Worm (Caenorhabditis elegans) whole organism, L3 larva: ENCODE data around the gene T09A5.5.

ENCODE experiments used
- R02D3.7 ChIP-seq: fragments of 150-350 bp; optimal IDR thresholded peaks from 2 replicates; lab custom pipeline; 2014; ENCODE audit warnings: missing biosample characterization, missing genetic modification characterization
- ZK546.5 ChIP-seq: sonication (generic microtip); optimal IDR thresholded peaks from 2 replicates; lab custom pipeline; 2017; ENCODE audit warnings: missing biosample characterization, missing genetic modification characterization
- aly-2 ChIP-seq: fragments of 150-350 bp; optimal IDR thresholded peaks from 2 replicates; lab custom pipeline; 2014; ENCODE audit warnings: missing biosample characterization, missing genetic modification characterization
- ama-1 ChIP-seq: fragments of 150-350 bp; optimal IDR thresholded peaks from 2 replicates; lab custom pipeline; 2018
- ceh-16 ChIP-seq: sonication (generic microtip); optimal IDR thresholded peaks from 2 replicates; lab custom pipeline; 2017; ENCODE audit warnings: missing biosample characterization, missing genetic modification characterization
- ceh-28 ChIP-seq: fragments of 150-350 bp; optimal IDR thresholded peaks from 2 replicates; lab custom pipeline; 2014; ENCODE audit warnings: missing biosample characterization, missing genetic modification reagents, missing genetic modification characterization
- ceh-82 ChIP-seq: fragments of 150-350 bp; optimal IDR thresholded peaks from 2 replicates; lab custom pipeline; 2014; ENCODE audit warnings: missing biosample characterization, missing genetic modification characterization
- ceh-9 ChIP-seq: sonication (generic microtip); optimal IDR thresholded peaks from 2 replicates; lab custom pipeline; 2018; ENCODE audit warnings: missing biosample characterization, missing genetic modification characterization
- daf-12 ChIP-seq: fragments of 150-350 bp; optimal IDR thresholded peaks from 2 replicates; lab custom pipeline; 2014; ENCODE audit warnings: missing biosample characterization, missing genetic modification reagents, missing genetic modification characterization
- egl-27 ChIP-seq: sonication (generic microtip); optimal IDR thresholded peaks from 4 replicates; lab custom pipeline; 2017; ENCODE audit warnings: missing biosample characterization, missing genetic modification reagents, missing genetic modification characterization
- elt-1 ChIP-seq: fragments of 150-350 bp; optimal IDR thresholded peaks from 2 replicates; lab custom pipeline; 2014; ENCODE audit warnings: missing biosample characterization, missing genetic modification characterization
- elt-2 ChIP-seq: sonication (generic microtip); optimal IDR thresholded peaks from 2 replicates; lab custom pipeline; 2016; ENCODE audit warnings: missing genetic modification reagents, mild to moderate bottlenecking, missing genetic modification characterization, missing compliant biosample characterization
- elt-3 ChIP-seq, 3 experiments: fragments of 150-350 bp in 1 of 3; sonication (generic microtip) in 2 of 3; optimal IDR thresholded peaks; 2 replicates in 2 of 3; 4 replicates in 1 of 3; lab custom pipeline; 2014 to 2017; ENCODE audit warnings: missing biosample characterization in 3 of 3, missing genetic modification characterization in 3 of 3
- eor-1 ChIP-seq, 2 experiments: fragments of 150-350 bp; optimal IDR thresholded peaks; 2 replicates each; lab custom pipeline; 2014 to 2018; ENCODE audit warnings: missing biosample characterization in 2 of 2, missing genetic modification characterization in 2 of 2
- fkh-10 ChIP-seq: sonication (generic microtip); optimal IDR thresholded peaks from 2 replicates; lab custom pipeline; 2017; ENCODE audit warnings: missing biosample characterization, missing genetic modification reagents, missing genetic modification characterization
- fos-1 ChIP-seq: fragments of 150-350 bp; optimal IDR thresholded peaks from 2 replicates; lab custom pipeline; 2014; ENCODE audit warnings: missing biosample characterization, missing genetic modification characterization
- jun-1 ChIP-seq: fragments of 150-350 bp; optimal IDR thresholded peaks from 2 replicates; lab custom pipeline; 2014; ENCODE audit warnings: missing biosample characterization, missing genetic modification reagents, missing genetic modification characterization
- lin-15B ChIP-seq: fragments of 150-350 bp; optimal IDR thresholded peaks from 2 replicates; lab custom pipeline; 2014; ENCODE audit warnings: missing biosample characterization, missing genetic modification characterization
- lin-39 ChIP-seq: fragments of 150-350 bp; optimal IDR thresholded peaks from 2 replicates; lab custom pipeline; 2018; ENCODE audit warnings: missing biosample characterization, missing genetic modification reagents, missing genetic modification characterization
- lsy-12 ChIP-seq: sonication (generic microtip); optimal IDR thresholded peaks from 2 replicates; lab custom pipeline; 2016; ENCODE audit warnings: mild to moderate bottlenecking, missing genetic modification characterization, missing compliant biosample characterization
- mdl-1 ChIP-seq: fragments of 150-350 bp; optimal IDR thresholded peaks from 2 replicates; lab custom pipeline; 2014; ENCODE audit warnings: missing biosample characterization, missing genetic modification characterization
- mml-1 ChIP-seq: fragments of 150-350 bp; sonication (generic microtip); optimal IDR thresholded peaks from 3 replicates; lab custom pipeline; 2014; ENCODE audit warnings: missing biosample characterization, missing genetic modification characterization
- nfya-1 ChIP-seq: sonication (generic microtip); optimal IDR thresholded peaks from 2 replicates; lab custom pipeline; 2017; ENCODE audit warnings: missing genetic modification characterization, mild to moderate bottlenecking, missing compliant biosample characterization, antibody characterized with exemption, moderate library complexity; ENCODE audit not compliant: insufficient read depth
- nhr-11 ChIP-seq: fragments of 150-350 bp; optimal IDR thresholded peaks from 2 replicates; lab custom pipeline; 2014; ENCODE audit warnings: missing biosample characterization, missing genetic modification characterization
- nhr-12 ChIP-seq: fragments of 150-350 bp; optimal IDR thresholded peaks from 2 replicates; lab custom pipeline; 2014; ENCODE audit warnings: missing biosample characterization, missing genetic modification characterization
- nhr-23 ChIP-seq: fragments of 150-350 bp; optimal IDR thresholded peaks from 2 replicates; lab custom pipeline; 2014; ENCODE audit warnings: missing biosample characterization, missing genetic modification reagents, missing genetic modification characterization
- nhr-25 ChIP-seq: sonication (generic microtip); optimal IDR thresholded peaks from 2 replicates; lab custom pipeline; 2017; ENCODE audit warnings: missing biosample characterization, missing genetic modification characterization
- nhr-43 ChIP-seq: sonication (generic microtip); optimal IDR thresholded peaks from 2 replicates; lab custom pipeline; 2016; ENCODE audit warnings: mild to moderate bottlenecking, missing genetic modification characterization, missing compliant biosample characterization; ENCODE audit not compliant: poor library complexity, severe bottlenecking
- nhr-67 ChIP-seq: fragments of 150-350 bp; optimal IDR thresholded peaks from 2 replicates; lab custom pipeline; 2014; ENCODE audit warnings: missing biosample characterization, missing genetic modification characterization
- nhr-76 ChIP-seq: fragments of 150-350 bp; sonication (generic microtip); optimal IDR thresholded peaks from 5 replicates; lab custom pipeline; 2014; ENCODE audit warnings: missing biosample characterization, missing genetic modification characterization
- nhr-77 ChIP-seq: fragments of 150-350 bp; optimal IDR thresholded peaks from 2 replicates; lab custom pipeline; 2014; ENCODE audit warnings: missing biosample characterization, missing genetic modification characterization
- pha-4 ChIP-seq: fragments of 150-350 bp; optimal IDR thresholded peaks from 2 replicates; lab custom pipeline; 2014; ENCODE audit warnings: missing biosample characterization, missing genetic modification reagents, missing genetic modification characterization
- pqm-1 ChIP-seq: fragments of 150-350 bp; optimal IDR thresholded peaks from 2 replicates; lab custom pipeline; 2017; ENCODE audit warnings: missing biosample characterization, missing genetic modification characterization, inconsistent platforms
- sea-2 ChIP-seq: fragments of 150-350 bp; sonication (generic microtip); optimal IDR thresholded peaks from 4 replicates; lab custom pipeline; 2014; ENCODE audit warnings: missing biosample characterization, missing genetic modification reagents, missing genetic modification characterization
- skn-1 ChIP-seq: fragments of 150-350 bp; optimal IDR thresholded peaks from 2 replicates; lab custom pipeline; 2014; ENCODE audit warnings: missing biosample characterization, missing genetic modification characterization
- snpc-4 ChIP-seq: fragments of 150-350 bp; optimal IDR thresholded peaks from 2 replicates; lab custom pipeline; 2014; ENCODE audit warnings: missing biosample characterization, missing genetic modification characterization
- unc-39 ChIP-seq: sonication (generic microtip); optimal IDR thresholded peaks from 4 replicates; lab custom pipeline; 2017; ENCODE audit warnings: missing biosample characterization, missing genetic modification characterization
- unc-62 ChIP-seq: fragments of 150-350 bp; sonication (generic microtip); optimal IDR thresholded peaks from 4 replicates; lab custom pipeline; 2014; ENCODE audit warnings: missing biosample characterization, missing genetic modification reagents, missing genetic modification characterization
- zag-1 ChIP-seq: fragments of 150-350 bp; optimal IDR thresholded peaks from 2 replicates; lab custom pipeline; 2014; ENCODE audit warnings: missing biosample characterization, missing genetic modification characterization
- ztf-11 ChIP-seq: fragments of 150-350 bp; optimal IDR thresholded peaks from 2 replicates; lab custom pipeline; 2014; ENCODE audit warnings: missing biosample characterization, missing genetic modification characterization
- ztf-4 ChIP-seq: fragments of 150-350 bp; optimal IDR thresholded peaks from 2 replicates; lab custom pipeline; 2014; ENCODE audit warnings: missing biosample characterization, missing genetic modification characterization

The T09A5.5 gene

DNA sequence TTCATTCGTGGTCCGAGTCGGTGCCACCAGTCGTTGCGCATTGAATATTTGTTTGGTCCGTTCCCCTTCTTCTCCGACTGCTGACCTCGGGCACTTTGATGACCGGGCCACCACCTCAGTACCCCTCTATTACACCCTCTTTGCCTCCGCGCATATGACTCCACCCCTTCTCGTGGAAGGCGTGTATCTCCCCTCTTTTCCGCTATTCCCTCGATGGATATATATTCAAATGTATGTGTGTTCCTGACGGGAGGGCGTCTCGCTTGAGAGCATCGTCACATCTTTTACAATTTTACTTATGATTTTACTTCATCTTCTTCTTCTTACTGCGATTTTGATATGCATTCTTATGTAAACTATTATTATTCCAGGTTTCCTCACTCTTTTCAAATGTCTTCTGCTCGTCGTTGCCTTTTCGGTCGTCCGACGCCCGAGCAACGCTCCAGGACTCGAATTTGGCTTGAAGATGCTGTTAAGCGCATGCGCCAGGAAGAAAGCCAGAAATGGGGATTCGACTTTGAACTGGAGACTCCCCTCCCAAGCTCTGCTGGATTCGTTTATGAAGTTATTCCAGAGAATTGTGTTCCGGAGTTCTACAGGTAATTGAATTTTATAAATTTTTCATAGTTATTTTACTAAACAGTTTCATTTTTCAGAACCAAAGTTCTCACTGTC is 42.6 kb downstream of the T09A5.5 start, which contains the start of gene cki-1:
TSS of gene cki-1 (plus strand) at position 372 of the 675 bp plus-strand sequence.
- TF ChIP-seq elt-3 (tag; optimal IDR thresholded peaks at IDR 0.05; lab: Kevin White, UChicago): no peak
- TF ChIP-seq nfya-1: no peak
- no peak for TF ChIP-seq sea-2
- TF ChIP-seq pha-4: no peak
- no peak for TF ChIP-seq pqm-1 (tag; lab: Kevin White, UChicago)
- TF ChIP-seq unc-39 (tag; lab: Kevin White, UChicago): no peak
- TF ChIP-seq mdl-1 (tag; lab: Kevin White, UChicago): no peak
- no peak for TF ChIP-seq nhr-76 (tag; lab: Kevin White, UChicago)
- no peak for TF ChIP-seq skn-1 (tag; lab: Kevin White, UChicago)
- no peak for TF ChIP-seq lin-39 (tag; lab: Kevin White, UChicago)
- TF ChIP-seq ztf-4: no peak
- TF ChIP-seq R02D3.7: no peak
- TF ChIP-seq nhr-11 (tag; lab: Kevin White, UChicago): no peak
- TF ChIP-seq egl-27: no peak
- TF ChIP-seq nhr-12 (tag; lab: Kevin White, UChicago): no peak
- TF ChIP-seq nhr-67 (tag; lab: Kevin White, UChicago): no peak
- no peak for TF ChIP-seq aly-2
- TF ChIP-seq daf-12 (tag; lab: Kevin White, UChicago): no peak
- no peak for TF ChIP-seq fkh-10

DNA sequence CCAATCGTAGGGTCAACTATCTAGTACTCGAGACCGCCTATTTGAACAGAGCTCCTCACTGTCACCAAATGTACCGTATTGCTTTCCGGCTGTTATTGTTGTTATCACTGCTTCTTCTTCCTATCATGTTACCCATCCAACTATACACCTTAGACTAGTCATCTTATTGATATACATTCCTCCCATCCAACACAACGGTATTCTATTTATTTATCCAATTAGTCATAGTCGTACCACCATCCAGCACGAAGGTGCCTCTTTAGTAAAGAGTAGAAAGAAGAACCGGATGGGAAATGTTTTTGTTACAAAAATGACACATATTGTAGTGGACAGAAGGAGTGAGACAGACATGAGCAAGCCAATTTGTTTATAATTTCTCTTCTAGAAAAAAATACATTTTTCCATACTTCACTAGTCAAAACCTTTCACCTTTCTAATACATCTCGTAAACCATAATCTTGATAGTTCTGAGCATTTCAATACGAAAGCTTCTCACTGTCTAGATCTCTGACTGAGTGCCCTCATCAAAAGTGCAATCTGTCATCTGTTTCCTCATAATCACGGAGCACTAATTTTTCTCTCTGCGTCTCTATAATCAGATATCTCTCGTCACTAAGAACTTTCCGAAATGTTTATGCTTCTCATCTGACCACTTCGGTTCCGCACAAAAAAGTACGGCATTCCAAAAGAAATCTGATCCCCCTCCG is 43.3 kb downstream of the T09A5.5 start:
- TF ChIP-seq pha-4: peak; percentile 35
- TF ChIP-seq lin-39 (tag; lab: Kevin White, UChicago): no peak

DNA sequence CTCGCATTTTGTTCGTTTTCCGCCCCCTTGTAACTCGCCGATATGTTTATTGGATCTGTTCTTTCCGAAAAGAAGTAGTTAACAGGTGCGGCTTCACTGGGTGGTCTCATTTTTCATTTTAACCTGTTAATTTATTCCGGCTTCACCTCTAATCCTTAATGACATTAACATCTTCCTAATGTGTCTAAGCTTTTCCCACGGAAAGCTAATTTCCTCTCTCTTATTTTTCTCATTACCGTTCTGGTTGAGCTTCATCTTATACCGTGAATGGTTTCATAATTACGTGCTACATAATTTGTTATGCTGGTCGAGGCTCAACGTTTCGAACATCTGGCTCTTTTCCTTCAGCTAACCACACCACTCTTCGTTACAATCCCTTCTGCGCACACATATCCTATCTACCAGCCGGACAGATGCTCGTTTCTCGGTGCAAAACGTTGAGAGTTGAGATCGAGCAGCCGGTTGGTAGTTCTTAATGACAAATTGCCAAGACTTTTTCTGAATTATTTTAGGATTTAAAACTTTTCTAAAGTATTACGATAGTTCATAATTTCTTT is 44.1 kb downstream of the T09A5.5 start:
- no peak for TF ChIP-seq ztf-11
- TF ChIP-seq aly-2: no peak
- no peak for TF ChIP-seq elt-3 (tag; optimal IDR thresholded peaks at IDR 0.05; lab: Kevin White, UChicago)
- no peak for TF ChIP-seq skn-1 (tag; lab: Kevin White, UChicago)
- no peak for TF ChIP-seq lin-15B (tag; lab: Kevin White, UChicago)
- TF ChIP-seq ceh-28 (tag; lab: Kevin White, UChicago): no peak
- TF ChIP-seq nhr-23 (tag; lab: Kevin White, UChicago): no peak
- TF ChIP-seq ZK546.5 (tag; lab: Kevin White, UChicago): no peak
- TF ChIP-seq nhr-76 (tag; lab: Kevin White, UChicago): no peak
- TF ChIP-seq zag-1 (tag; lab: Kevin White, UChicago): no peak
- TF ChIP-seq eor-1 (tag; optimal IDR thresholded peaks at IDR 0.05; lab: Kevin White, UChicago): no peak
- TF ChIP-seq nhr-12 (tag; lab: Kevin White, UChicago): no peak
- no peak for TF ChIP-seq snpc-4 (tag; lab: Kevin White, UChicago)
- TF ChIP-seq nhr-77 (tag; lab: Kevin White, UChicago): no peak
- TF ChIP-seq ztf-4: no peak
- no peak for TF ChIP-seq ceh-16 (tag; lab: Kevin White, UChicago)
- TF ChIP-seq, all 47 proteins: peak for 0

DNA sequence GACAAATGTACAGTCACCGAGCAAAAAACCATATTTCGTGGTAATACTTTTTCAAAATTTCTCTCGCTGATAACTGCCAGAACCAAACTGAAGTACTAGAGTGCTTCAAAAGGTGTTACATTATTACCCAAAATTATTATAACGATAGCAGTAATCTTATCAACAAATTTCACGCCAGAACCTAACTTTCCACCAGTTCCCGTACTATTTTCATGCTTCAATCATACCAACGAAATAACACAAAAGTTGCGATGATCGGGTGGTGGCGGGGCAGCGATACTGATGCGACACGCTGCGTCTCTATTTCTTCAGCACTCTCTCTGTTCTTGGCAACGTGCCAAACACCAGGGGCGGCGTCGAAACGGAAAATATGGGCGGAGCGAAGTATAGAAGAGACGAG is 44.6 kb downstream of the T09A5.5 start:
- TF ChIP-seq aly-2: no peak
- TF ChIP-seq elt-1: no peak
- TF ChIP-seq snpc-4 (tag; lab: Kevin White, UChicago): peak; percentile 16
- no peak for TF ChIP-seq ceh-28 (tag; lab: Kevin White, UChicago)
- no peak for TF ChIP-seq ZK546.5 (tag; lab: Kevin White, UChicago)
- peak; percentile 2 for TF ChIP-seq unc-62 (GFP tag; lab: Kevin White, UChicago)
- no peak for TF ChIP-seq fkh-10
- TF ChIP-seq pqm-1 (tag; lab: Kevin White, UChicago): peak; percentile 92
- peak; percentile 44 for TF ChIP-seq nhr-25 (tag; lab: Kevin White, UChicago)
- TF ChIP-seq daf-12 (tag; lab: Kevin White, UChicago): no peak
- peak; percentile 20 for TF ChIP-seq lsy-12 (tag; lab: Kevin White, UChicago)
- no peak for TF ChIP-seq nhr-77 (tag; lab: Kevin White, UChicago)
- no peak for TF ChIP-seq ceh-82 (tag; lab: Kevin White, UChicago)
- no peak for TF ChIP-seq unc-39 (tag; lab: Kevin White, UChicago)
- TF ChIP-seq ceh-16 (tag; lab: Kevin White, UChicago): no peak
- TF ChIP-seq ama-1 (lab: Kevin White, UChicago): no peak
- TF ChIP-seq fos-1 (tag; lab: Kevin White, UChicago): no peak
- TF ChIP-seq ceh-9 (tag; lab: Kevin White, UChicago): no peak
- TF ChIP-seq pha-4: peak; percentile 13
- TF ChIP-seq nhr-67 (tag; lab: Kevin White, UChicago): no peak
- peak; percentile 52 for TF ChIP-seq nhr-23 (tag; lab: Kevin White, UChicago)
- no peak for TF ChIP-seq sea-2
- TF ChIP-seq mml-1 (tag; lab: Kevin White, UChicago): no peak
- TF ChIP-seq lin-39 (tag; lab: Kevin White, UChicago): no peak
- TF ChIP-seq mdl-1 (tag; lab: Kevin White, UChicago): no peak
- peak; percentile 60 for TF ChIP-seq jun-1 (tag; lab: Kevin White, UChicago)
- peak; percentile 95 for TF ChIP-seq elt-2 (tag; lab: Kevin White, UChicago)
- TF ChIP-seq nhr-43 (tag; lab: Kevin White, UChicago): peak; percentile 7
